Worm (Caenorhabditis elegans) whole organism, mixed stage, embryonic: ENCODE results near the gene C16E9.1.

Source experiments
- mep-1 ChIP-seq: fragments of 150-350 bp; optimal IDR thresholded peaks from 2 replicates; lab custom pipeline; 2017; ENCODE audit warnings: missing biosample characterization, missing genetic modification reagents, missing genetic modification characterization, inconsistent platforms
- mls-2 ChIP-seq: sonication (generic microtip); optimal IDR thresholded peaks from 2 replicates; lab custom pipeline; 2016; ENCODE audit warnings: mild to moderate bottlenecking, missing genetic modification characterization, moderate library complexity, missing compliant biosample characterization
- unc-62 ChIP-seq: fragments of 150-350 bp; optimal IDR thresholded peaks from 2 replicates; lab custom pipeline; 2014; ENCODE audit warnings: missing biosample characterization, missing genetic modification reagents, missing genetic modification characterization
- ztf-11 ChIP-seq: fragments of 150-350 bp; optimal IDR thresholded peaks from 2 replicates; lab custom pipeline; 2014; ENCODE audit warnings: missing biosample characterization, missing genetic modification characterization

- TF ChIP-seq ztf-11 (tag; lab: Kevin White, UChicago) (no peak), mep-1 (tag; lab: Kevin White, UChicago) (no peak), mls-2 (tag; lab: Kevin White, UChicago) (no peak), unc-62 (GFP tag; lab: Kevin White, UChicago) (no peak)
These were observed 28.5 kb downstream of the C16E9.1 start for ce11 chrX:6968553-6968952.
